Worm (Caenorhabditis elegans): ENCODE data around the gene rev-3.

Gene rev-3

ce11 chrIII:5790550-5790949 is at the start of gene rev-3:
Gene rev-3, minus strand, starts transcription at chrIII:5790650.
- TF ChIP-seq him-1 (tag; optimal IDR thresholded peaks at IDR 0.05) (no peak), W03F9.2 (tag; optimal IDR thresholded peaks at IDR 0.05) (no peak), dao-5 (tag; optimal IDR thresholded peaks at IDR 0.05) (no peak)

ce11 chrIII:5839598-5839997 is 49.1 kb upstream of the rev-3 start:
- TF ChIP-seq him-1 (tag; optimal IDR thresholded peaks at IDR 0.05): no peak
- no peak for TF ChIP-seq W03F9.2 (tag; optimal IDR thresholded peaks at IDR 0.05)
- TF ChIP-seq dao-5 (tag; optimal IDR thresholded peaks at IDR 0.05): no peak

ce11 chrIII:5839147-5839546 is 48.7 kb upstream of the rev-3 start:
- TF ChIP-seq W03F9.2 (tag; optimal IDR thresholded peaks at IDR 0.05) (no peak), dao-5 (tag; optimal IDR thresholded peaks at IDR 0.05) (no peak), him-1 (tag; optimal IDR thresholded peaks at IDR 0.05) (no peak)

ce11 chrIII:5838159-5839046 is 48.0 kb upstream of the rev-3 start:
- TF ChIP-seq dao-5 (tag; optimal IDR thresholded peaks at IDR 0.05): no peak
- TF ChIP-seq W03F9.2 (tag; optimal IDR thresholded peaks at IDR 0.05): no peak
- TF ChIP-seq him-1 (tag; optimal IDR thresholded peaks at IDR 0.05): no peak

DNA sequence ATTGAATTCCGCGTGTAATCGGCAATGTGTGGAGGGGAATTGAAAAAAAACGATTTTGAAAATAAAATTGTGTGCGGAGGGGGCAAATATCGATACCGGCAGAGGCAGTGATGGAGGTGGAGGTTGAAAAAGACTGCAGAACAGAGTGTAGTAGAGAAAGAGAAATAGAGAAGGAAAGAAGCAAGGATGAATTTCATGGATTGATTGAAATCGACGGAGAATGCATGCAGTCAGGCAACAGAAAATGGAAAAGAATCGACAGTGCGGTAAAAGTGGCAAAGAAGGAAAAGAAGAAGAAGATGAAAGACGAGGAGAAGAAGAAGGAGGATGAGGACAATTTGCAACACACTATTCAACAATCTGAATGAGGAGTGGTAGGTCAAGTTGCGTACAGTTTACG is 46.4 kb upstream of the rev-3 start, which contains the start of gene W04D12.1:
TSS of gene W04D12.1 (plus strand) at position 111 of the 400 bp plus-strand sequence.
- TF ChIP-seq W03F9.2 (tag; optimal IDR thresholded peaks at IDR 0.05): no peak
- no peak for TF ChIP-seq him-1 (tag; optimal IDR thresholded peaks at IDR 0.05)
- no peak for TF ChIP-seq dao-5 (tag; optimal IDR thresholded peaks at IDR 0.05)

ce11 chrIII:5836261-5836660 is 45.8 kb upstream of the rev-3 start:
- no peak for TF ChIP-seq W03F9.2 (tag; optimal IDR thresholded peaks at IDR 0.05)
- no peak for TF ChIP-seq dao-5 (tag; optimal IDR thresholded peaks at IDR 0.05)
- TF ChIP-seq him-1 (tag; optimal IDR thresholded peaks at IDR 0.05): no peak

- TF ChIP-seq him-1 (tag; optimal IDR thresholded peaks at IDR 0.05) (no peak), dao-5 (tag; optimal IDR thresholded peaks at IDR 0.05) (no peak), W03F9.2 (tag; optimal IDR thresholded peaks at IDR 0.05) (no peak)
Observed at ce11 chrIII:5835163-5835871, 44.9 kb upstream of the rev-3 start.

ce11 chrIII:5834663-5835062 is 44.2 kb upstream of the rev-3 start:
- no peak for TF ChIP-seq him-1 (tag; optimal IDR thresholded peaks at IDR 0.05)
- no peak for TF ChIP-seq dao-5 (tag; optimal IDR thresholded peaks at IDR 0.05)
- TF ChIP-seq W03F9.2 (tag; optimal IDR thresholded peaks at IDR 0.05): no peak

DNA sequence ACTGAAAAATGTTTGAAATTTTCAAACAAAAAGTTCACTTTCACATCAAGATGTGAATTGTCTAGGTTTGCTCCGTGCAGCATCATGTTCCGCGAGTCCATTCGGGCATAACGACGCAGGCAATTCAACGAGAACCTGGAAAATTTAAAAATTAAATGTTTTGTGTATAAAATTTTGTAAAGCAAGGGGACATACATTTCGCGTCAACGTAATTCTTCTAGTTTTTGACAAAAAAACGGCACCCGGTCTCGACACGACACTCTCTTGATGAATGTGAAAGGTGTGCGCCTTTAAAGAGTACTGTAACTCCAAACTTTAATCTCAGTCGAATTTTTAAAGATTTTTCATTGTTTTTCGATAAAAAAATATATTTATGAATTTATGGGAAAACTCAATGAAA is 43.6 kb upstream of the rev-3 start, which contains the start of gene R12B2.6:
TSS of gene R12B2.6 (minus strand) at position 101 of the 400 bp plus-strand sequence.
- no peak for TF ChIP-seq dao-5 (tag; optimal IDR thresholded peaks at IDR 0.05)
- TF ChIP-seq W03F9.2 (tag; optimal IDR thresholded peaks at IDR 0.05): no peak
- no peak for TF ChIP-seq him-1 (tag; optimal IDR thresholded peaks at IDR 0.05)

ce11 chrIII:5833376-5833775 is 42.9 kb upstream of the rev-3 start, which contains the start of the genes R12B2.13 and mdt-15:
Gene R12B2.13, minus strand, starts transcription at chrIII:5833476.
Gene mdt-15, minus strand, starts transcription at chrIII:5833751.
- TF ChIP-seq him-1 (tag; optimal IDR thresholded peaks at IDR 0.05): no peak
- no peak for TF ChIP-seq dao-5 (tag; optimal IDR thresholded peaks at IDR 0.05)
- no peak for TF ChIP-seq W03F9.2 (tag; optimal IDR thresholded peaks at IDR 0.05)

- TF ChIP-seq him-1 (tag; optimal IDR thresholded peaks at IDR 0.05) (no peak), dao-5 (tag; optimal IDR thresholded peaks at IDR 0.05) (no peak)
Observed at ce11 chrIII:5832442-5832841, 42.0 kb upstream of the rev-3 start.

ce11 chrIII:5828065-5828464 is 37.6 kb upstream of the rev-3 start:
- no peak for TF ChIP-seq dao-5 (tag; optimal IDR thresholded peaks at IDR 0.05)
- no peak for TF ChIP-seq him-1 (tag; optimal IDR thresholded peaks at IDR 0.05)
- TF ChIP-seq W03F9.2 (tag; optimal IDR thresholded peaks at IDR 0.05): no peak

- TF ChIP-seq dao-5 (tag; optimal IDR thresholded peaks at IDR 0.05) (no peak), W03F9.2 (tag; optimal IDR thresholded peaks at IDR 0.05) (no peak), him-1 (tag; optimal IDR thresholded peaks at IDR 0.05) (peak; percentile 39)
Observed at ce11 chrIII:5826895-5827437, 36.5 kb upstream of the rev-3 start.
